Fruit fly (Drosophila melanogaster): ENCODE data around the gene CG8028.
A peak's percentile ranks its signal among the peaks of the same experiment; 100 is the strongest.

CG8028 gene

dm6 chrX:19323835-19324133 lies 43.6 kb upstream of the CG8028 start (continued):
- peak; percentile 89 for TF ChIP-seq ci (GFP tag; IDR thresholded peaks at IDR 0.05)
- TF ChIP-seq HmgZ (tag; optimal IDR thresholded peaks at IDR 0.05), result peak; percentile 89
- peak; percentile 48 for TF ChIP-seq CG8089 (GFP tag; optimal IDR thresholded peaks at IDR 0.05)
- peak; percentile 20 for TF ChIP-seq CG11398 (GFP tag; optimal IDR thresholded peaks at IDR 0.05)
- peak; percentile 31 for TF ChIP-seq Hey (tag; optimal IDR thresholded peaks at IDR 0.05)
- peak in 1 of 3 experiments; percentile 61 for TF ChIP-seq lola (GFP tag; optimal IDR thresholded peaks at IDR 0.05)
- TF ChIP-seq CG15269 (tag; optimal IDR thresholded peaks at IDR 0.05), result peak; percentile 81
- TF ChIP-seq Antp (GFP tag; optimal IDR thresholded peaks at IDR 0.05), result peak; percentile 69
- peak; percentile 6 for TF ChIP-seq ab (GFP tag; optimal IDR thresholded peaks at IDR 0.05)
- TF ChIP-seq CG7786 (GFP tag; optimal IDR thresholded peaks at IDR 0.05), result peak; percentile 67
- no peak for TF ChIP-seq Doc3 (GFP tag; IDR thresholded peaks at IDR 0.05; ENCODE audit: partially characterized antibody)
- TF ChIP-seq sim (GFP tag; IDR thresholded peaks at IDR 0.05), result peak; percentile 54; the same call in 1 of the 2 replicates
- TF ChIP-seq lov (optimal IDR thresholded peaks at IDR 0.05), result no peak
- 0 out of 3 replicates have a peak, but pooled peaks have one; percentile 18 for TF ChIP-seq lov (GFP tag; IDR thresholded peaks at IDR 0.05)
- peak; percentile 25 for TF ChIP-seq disco-r (GFP tag; optimal IDR thresholded peaks at IDR 0.05)
- TF ChIP-seq CG10431 (GFP tag; optimal IDR thresholded peaks at IDR 0.05), result no peak
- TF ChIP-seq eyg (GFP tag; optimal IDR thresholded peaks at IDR 0.05), result peak; percentile 34
- TF ChIP-seq tll (GFP tag; optimal IDR thresholded peaks at IDR 0.05), result no peak
- TF ChIP-seq CG34422 (GFP tag; IDR thresholded peaks at IDR 0.05), result peak; percentile 76
- 0 out of 3 replicates have a peak, but pooled peaks have one; percentile 33 for TF ChIP-seq gce (GFP tag; IDR thresholded peaks at IDR 0.05)
- no peak for TF ChIP-seq yki (optimal IDR thresholded peaks at IDR 0.05)
- TF ChIP-seq CG15479 (GFP tag; optimal IDR thresholded peaks at IDR 0.05), result no peak
- TF ChIP-seq sisA (GFP tag; IDR thresholded peaks at IDR 0.05), result peak; percentile 84
- peak; percentile 72 for TF ChIP-seq CG17568 (GFP tag; optimal IDR thresholded peaks at IDR 0.05)

dm6 chrX:19322945-19323834 lies 43.0 kb upstream of the CG8028 start:
- TF ChIP-seq Awh (GFP tag; IDR thresholded peaks at IDR 0.05) (0 out of 2 replicates have a peak, but pooled peaks have one; percentile 24), sens (GFP tag) (peak; percentile 33), peb (GFP tag; IDR thresholded peaks at IDR 0.05) (0 out of 2 replicates have a peak, but pooled peaks have one; percentile 12), CG8281 (tag; optimal IDR thresholded peaks at IDR 0.05) (no peak), CG4404 (GFP tag; IDR thresholded peaks at IDR 0.05) (peak; percentile 53), Trl (optimal IDR thresholded peaks at IDR 0.05) (peak; percentile 70 to 71), Trl (GFP tag; optimal IDR thresholded peaks at IDR 0.05) (no peak), Xrp1 (GFP tag; IDR thresholded peaks at IDR 0.05) (peak; percentile 55), CG6791 (GFP tag; IDR thresholded peaks at IDR 0.05; ENCODE audit: partially characterized antibody) (0 out of 3 replicates have a peak, but pooled peaks have one; percentile 41), Atf6 (GFP tag; IDR thresholded peaks at IDR 0.05) (peak; percentile 7; the same call in 1 of the 2 replicates), CG1603 (tag; optimal IDR thresholded peaks at IDR 0.05) (peak; percentile 24), CG6683 (GFP tag; optimal IDR thresholded peaks at IDR 0.05) (no peak), ac (GFP tag; optimal IDR thresholded peaks at IDR 0.05) (peak; percentile 28), knrl (GFP tag; IDR thresholded peaks at IDR 0.05; ENCODE audit: partially characterized antibody) (peak; percentile 25; the same call in 1 of the 3 replicates), chif (GFP tag; optimal IDR thresholded peaks at IDR 0.05) (peak in 1 of 2 experiments; percentile 4), CG11247 (GFP tag; IDR thresholded peaks at IDR 0.05) (0 out of 2 replicates have a peak, but pooled peaks have one; percentile 20), CG16815 (GFP tag; optimal IDR thresholded peaks at IDR 0.05) (peak; percentile 34), repo (GFP tag; optimal IDR thresholded peaks at IDR 0.05) (no peak), Gsc (GFP tag; IDR thresholded peaks at IDR 0.05) (peak; percentile 12; the same call in 1 of the 2 replicates), trh (GFP tag; optimal IDR thresholded peaks at IDR 0.05) (no peak), CG11085 (GFP tag; IDR thresholded peaks at IDR 0.05) (0 out of 2 replicates have a peak, but pooled peaks have one; percentile 10), prd (optimal IDR thresholded peaks at IDR 0.05) (no peak), prd (GFP tag; IDR thresholded peaks at IDR 0.05) (peak; percentile 64), ara (GFP tag; IDR thresholded peaks at IDR 0.05) (0 out of 2 replicates have a peak, but pooled peaks have one; percentile 32), fd3F (GFP tag; optimal IDR thresholded peaks at IDR 0.05) (no peak), ttk (GFP tag; IDR thresholded peaks at IDR 0.05) (no peak)
